Worm (Caenorhabditis elegans) whole organism, late embryonic: ENCODE data around the gene Y53G8AM.8.

ENCODE experiments used
- K09A11.1 ChIP-seq: sonication (generic microtip); optimal IDR thresholded peaks from 2 replicates; lab custom pipeline; 2017; ENCODE audit warnings: antibody characterized with exemption, mild to moderate bottlenecking, missing genetic modification characterization, missing compliant biosample characterization; ENCODE audit not compliant: insufficient read depth
- ama-1 ChIP-seq: fragments of 150-350 bp; optimal IDR thresholded peaks from 2 replicates; lab custom pipeline; 2014
- ceh-9 ChIP-seq: sonication (generic microtip); optimal IDR thresholded peaks from 2 replicates; lab custom pipeline; 2016; ENCODE audit warnings: mild to moderate bottlenecking, missing genetic modification characterization, inconsistent platforms, missing compliant biosample characterization
- elt-2 ChIP-seq: sonication (generic microtip); optimal IDR thresholded peaks from 2 replicates; lab custom pipeline; 2016; ENCODE audit warnings: missing genetic modification reagents, missing genetic modification characterization, missing compliant biosample characterization
- fkh-10 ChIP-seq: fragments of 150-350 bp; optimal IDR thresholded peaks from 2 replicates; lab custom pipeline; 2014; ENCODE audit warnings: missing biosample characterization, missing genetic modification reagents, missing genetic modification characterization
- hlh-15 ChIP-seq: sonication (generic microtip); optimal IDR thresholded peaks from 2 replicates; lab custom pipeline; 2016; ENCODE audit warnings: missing genetic modification characterization, missing compliant biosample characterization
- pag-3 ChIP-seq: sonication (generic microtip); optimal IDR thresholded peaks from 2 replicates; lab custom pipeline; 2016; ENCODE audit warnings: missing compliant biosample characterization, missing genetic modification characterization, borderline replicate concordance
- pha-4 ChIP-seq: fragments of 150-350 bp; optimal IDR thresholded peaks from 2 replicates; lab custom pipeline; 2018; ENCODE audit warnings: missing biosample characterization, missing genetic modification reagents, missing genetic modification characterization

ce11 chrIII:3294283-3294793 lies 15.8 kb upstream of the Y53G8AM.8 start, which contains the start of the genes Y53G8AR.8 and Y53G8AR.6:
- TF ChIP-seq ama-1 (lab: Kevin White, UChicago), result no peak
- no peak for TF ChIP-seq pag-3 (tag; lab: Kevin White, UChicago)
- no peak for TF ChIP-seq elt-2 (tag; lab: Kevin White, UChicago)
- TF ChIP-seq fkh-10, result no peak
- no peak for TF ChIP-seq ceh-9
- TF ChIP-seq pha-4 (tag; lab: Kevin White, UChicago), result no peak
- no peak for TF ChIP-seq K09A11.1
- TF ChIP-seq hlh-15 (tag; lab: Kevin White, UChicago), result no peak
